Worm (Caenorhabditis elegans) whole organism, early embryonic: Measurements from ENCODE around the gene B0563.9.

Experiments
- B0310.2 ChIP-seq: sonication (generic microtip); optimal IDR thresholded peaks from 2 replicates; lab custom pipeline; 2016; ENCODE audit warnings: mild to moderate bottlenecking, missing genetic modification characterization, missing compliant biosample characterization
- aly-1 ChIP-seq: sonication (generic microtip); optimal IDR thresholded peaks from 2 replicates; lab custom pipeline; 2016; ENCODE audit warnings: missing genetic modification characterization, missing compliant biosample characterization
- ama-1 ChIP-seq: fragments of 150-350 bp; optimal IDR thresholded peaks from 2 replicates; lab custom pipeline; 2014
- ceh-13 ChIP-seq: fragments of 200-800 bp; sonication (Bioruptor generic); optimal IDR thresholded peaks from 2 replicates; lab custom pipeline; 2018; ENCODE audit warnings: mild to moderate bottlenecking, missing genetic modification characterization, missing compliant biosample characterization
- ceh-36 ChIP-seq: sonication (generic microtip); optimal IDR thresholded peaks from 2 replicates; lab custom pipeline; 2016; ENCODE audit warnings: missing genetic modification characterization, inconsistent platforms, missing compliant biosample characterization
- ets-7 ChIP-seq: sonication (generic microtip); optimal IDR thresholded peaks from 2 replicates; lab custom pipeline; 2016; ENCODE audit warnings: missing genotype, missing genetic modification characterization, missing compliant biosample characterization
- flt-1 ChIP-seq: fragments of 200-800 bp; sonication (Bioruptor generic); IDR thresholded peaks from 2 replicates; pipeline ENCODE4 v1.3.6; 2022; ENCODE audit warnings: missing genetic modification characterization, missing compliant biosample characterization
- hmbx-1 ChIP-seq: sonication (generic microtip); optimal IDR thresholded peaks from 2 replicates; lab custom pipeline; 2016; ENCODE audit warnings: mild to moderate bottlenecking, missing genetic modification characterization, missing compliant biosample characterization
- hmg-4 ChIP-seq: fragments of 200-800 bp; sonication (Bioruptor generic); optimal IDR thresholded peaks from 2 replicates; lab custom pipeline; 2018; ENCODE audit warnings: mild to moderate bottlenecking, missing genetic modification characterization, missing compliant biosample characterization
- hnd-1 ChIP-seq: sonication (generic microtip); optimal IDR thresholded peaks from 2 replicates; lab custom pipeline; 2016; ENCODE audit warnings: missing genetic modification characterization, missing compliant biosample characterization
- scrt-1 ChIP-seq: fragments of 200-800 bp; sonication (Bioruptor generic); IDR thresholded peaks from 2 replicates; pipeline ENCODE4 v1.3.6; 2022; ENCODE audit warnings: missing genetic modification characterization, missing compliant biosample characterization
- tbx-11 ChIP-seq: fragments of 200-800 bp; sonication (Bioruptor generic); IDR thresholded peaks from 2 replicates; pipeline ENCODE4 v1.3.6; 2022; ENCODE audit warnings: missing genetic modification characterization, missing compliant biosample characterization
- tbx-37 ChIP-seq: fragments of 200-800 bp; sonication (Bioruptor generic); conservative IDR thresholded peaks from 2 replicates; pipeline ENCODE4 v1.3.6; 2022; ENCODE audit warnings: missing genetic modification reagents, missing genetic modification characterization, missing compliant biosample characterization

DNA sequence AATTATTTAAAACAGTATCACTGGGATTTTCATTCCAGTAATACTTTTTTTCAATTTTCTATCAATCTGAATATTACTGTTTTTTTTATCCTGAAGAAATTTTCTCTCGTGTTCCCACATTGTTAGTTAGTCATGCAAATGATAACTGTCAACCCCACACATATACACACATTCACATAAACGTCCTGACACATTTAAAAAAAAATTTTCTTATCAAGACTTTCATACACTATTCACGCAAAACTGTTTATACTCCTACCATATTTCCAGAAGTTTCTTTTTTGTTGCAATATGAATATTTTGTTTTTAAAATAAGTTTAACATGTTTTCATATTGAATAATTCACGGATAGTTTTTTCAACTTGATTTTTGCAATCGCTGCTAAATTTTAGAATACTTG, 40.2 kb downstream of the B0563.9 start:
- TF ChIP-seq ama-1 (lab: Kevin White, UChicago), result no peak
- no peak for TF ChIP-seq tbx-11 (GFP tag; lab: Robert Waterston, UW)
- TF ChIP-seq hmg-4 (GFP tag; lab: Kevin White, UChicago), result no peak
- TF ChIP-seq tbx-37, result no peak
- TF ChIP-seq ets-7, result no peak
- TF ChIP-seq scrt-1 (GFP tag; lab: Robert Waterston, UW), result no peak
- no peak for TF ChIP-seq ceh-13 (GFP tag; lab: Kevin White, UChicago)
- no peak for TF ChIP-seq hnd-1 (tag; lab: Kevin White, UChicago)
- no peak for TF ChIP-seq aly-1 (tag; lab: Kevin White, UChicago)
- no peak for TF ChIP-seq hmbx-1 (tag; lab: Kevin White, UChicago)
- TF ChIP-seq ceh-36 (tag; lab: Kevin White, UChicago), result no peak
- TF ChIP-seq B0310.2 (tag; lab: Kevin White, UChicago), result no peak
- no peak for TF ChIP-seq flt-1 (GFP tag; lab: Robert Waterston, UW)
